Fruit fly (Drosophila melanogaster) whole organism, embryonic: ENCODE data around the gene CG46310.
A peak's percentile ranks its signal among the peaks of the same experiment; 100 is the strongest.

Source experiments
- Adf1 ChIP-seq: fragments of 200-800 bp; sonication (Bioruptor generic); IDR thresholded peaks from 2 replicates; pipeline ENCODE4 v1.3.6; 2022; ENCODE audit warnings: missing biosample characterization, missing genetic modification characterization
- C15 ChIP-seq: fragments of 200-800 bp; sonication (Bioruptor generic); IDR thresholded peaks from 3 replicates; pipeline ENCODE4 v1.3.6; 2022; ENCODE audit warnings: missing biosample characterization, missing genetic modification characterization
- CG10979 ChIP-seq: fragments of 200-800 bp; sonication (Bioruptor generic); optimal IDR thresholded peaks from 2 replicates; lab custom pipeline; 2018; ENCODE audit warnings: missing biosample characterization, mild to moderate bottlenecking, missing genetic modification characterization, moderate library complexity
- CG12071 ChIP-seq: fragments of 200-800 bp; sonication (Bioruptor generic); optimal IDR thresholded peaks from 3 replicates; lab custom pipeline; 2018; ENCODE audit warnings: missing biosample characterization, mild to moderate bottlenecking, missing genetic modification characterization
- CG1233 ChIP-seq: fragments of 200-800 bp; sonication (Bioruptor generic); optimal IDR thresholded peaks from 4 replicates; lab custom pipeline; 2018; ENCODE audit warnings: missing biosample characterization, mild to moderate bottlenecking, missing genetic modification characterization
- CG12659 ChIP-seq: fragments of 200-800 bp; sonication (Bioruptor generic); optimal IDR thresholded peaks from 3 replicates; lab custom pipeline; 2017; ENCODE audit warnings: mild to moderate bottlenecking, missing biosample characterization, missing genetic modification reagents, missing genetic modification characterization
- CG14710 ChIP-seq: fragments of 200-800 bp; sonication (Bioruptor generic); optimal IDR thresholded peaks from 3 replicates; lab custom pipeline; 2019; ENCODE audit warnings: missing biosample characterization, mild to moderate bottlenecking, missing genetic modification characterization, moderate library complexity
- CG15011 ChIP-seq: fragments of 200-800 bp; sonication (Bioruptor generic); optimal IDR thresholded peaks from 3 replicates; lab custom pipeline; 2018; ENCODE audit warnings: missing biosample characterization, mild to moderate bottlenecking, missing genetic modification characterization
- CG15479 ChIP-seq: fragments of 200-800 bp; sonication (Bioruptor generic); optimal IDR thresholded peaks from 3 replicates; lab custom pipeline; 2019; ENCODE audit warnings: missing biosample characterization, mild to moderate bottlenecking, missing genetic modification characterization, moderate library complexity
- CG18599 ChIP-seq: fragments of 200-800 bp; sonication (Bioruptor generic); optimal IDR thresholded peaks from 3 replicates; lab custom pipeline; 2017; ENCODE audit warnings: missing biosample characterization, missing genetic modification characterization, mild to moderate bottlenecking, moderate library complexity, missing genetic modification reagents
- CG2202 ChIP-seq: fragments of 200-800 bp; sonication (Bioruptor generic); optimal IDR thresholded peaks from 2 replicates; lab custom pipeline; 2018; ENCODE audit warnings: missing biosample characterization, mild to moderate bottlenecking, missing genetic modification characterization
- CG2889 ChIP-seq: fragments of 200-800 bp; sonication (Bioruptor generic); IDR thresholded peaks from 3 replicates; pipeline ENCODE4 v1.3.6; 2022; ENCODE audit warnings: missing biosample characterization, missing genetic modification characterization
- CG30403 ChIP-seq: fragments of 200-800 bp; sonication (Bioruptor generic); optimal IDR thresholded peaks from 3 replicates; lab custom pipeline; 2016; ENCODE audit warnings: missing biosample characterization, missing genetic modification characterization
- CG3065 ChIP-seq: fragments of 200-800 bp; sonication (Bioruptor generic); optimal IDR thresholded peaks from 2 replicates; lab custom pipeline; 2016; ENCODE audit warnings: missing biosample characterization, missing genetic modification characterization
- CG31388 ChIP-seq: fragments of 200-800 bp; sonication (Bioruptor generic); optimal IDR thresholded peaks from 2 replicates; lab custom pipeline; 2016; ENCODE audit warnings: missing biosample characterization, missing genetic modification characterization
- CG3281 ChIP-seq: fragments of 200-800 bp; sonication (Bioruptor generic); optimal IDR thresholded peaks from 3 replicates; lab custom pipeline; 2017; ENCODE audit warnings: missing biosample characterization, mild to moderate bottlenecking, missing genetic modification characterization
- CG33557 ChIP-seq: fragments of 200-800 bp; sonication (Bioruptor generic); optimal IDR thresholded peaks from 2 replicates; lab custom pipeline; 2019; ENCODE audit warnings: missing biosample characterization, mild to moderate bottlenecking, missing genetic modification characterization, moderate library complexity
- CG4730 ChIP-seq: fragments of 200-800 bp; sonication (Bioruptor generic); IDR thresholded peaks from 2 replicates; pipeline ENCODE4 v1.3.6; 2022; ENCODE audit warnings: missing biosample characterization, missing genetic modification characterization
- CG4854 ChIP-seq: fragments of 200-800 bp; sonication (Bioruptor generic); optimal IDR thresholded peaks from 2 replicates; lab custom pipeline; 2016; ENCODE audit warnings: missing biosample characterization, missing genetic modification characterization, inconsistent platforms
- CG6813 ChIP-seq: fragments of 200-800 bp; sonication (Bioruptor generic); optimal IDR thresholded peaks from 2 replicates; lab custom pipeline; 2017; ENCODE audit warnings: missing biosample characterization, missing genetic modification characterization, mild to moderate bottlenecking, moderate library complexity, missing genetic modification reagents
- CG8388 ChIP-seq: fragments of 200-800 bp; sonication (Bioruptor generic); optimal IDR thresholded peaks from 2 replicates; lab custom pipeline; 2019; ENCODE audit warnings: missing biosample characterization, mild to moderate bottlenecking, missing genetic modification characterization, moderate library complexity
- CG8944 ChIP-seq: fragments of 200-800 bp; sonication (Bioruptor generic); optimal IDR thresholded peaks from 3 replicates; lab custom pipeline; 2016; ENCODE audit warnings: missing biosample characterization, missing genetic modification characterization
- CG9437 ChIP-seq: fragments of 200-800 bp; sonication (Bioruptor generic); optimal IDR thresholded peaks from 2 replicates; lab custom pipeline; 2018; ENCODE audit warnings: missing biosample characterization, mild to moderate bottlenecking, missing genetic modification characterization
- CG9817 ChIP-seq: fragments of 200-800 bp; sonication (Bioruptor generic); optimal IDR thresholded peaks from 2 replicates; lab custom pipeline; 2018; ENCODE audit warnings: missing biosample characterization, mild to moderate bottlenecking, missing genetic modification characterization, moderate library complexity
- Dad ChIP-seq: fragments of 200-800 bp; sonication (Bioruptor generic); optimal IDR thresholded peaks from 3 replicates; lab custom pipeline; 2016; ENCODE audit warnings: missing biosample characterization, missing genetic modification characterization
- Hey ChIP-seq: fragments of 200-800 bp; sonication (Bioruptor generic); optimal IDR thresholded peaks from 3 replicates; lab custom pipeline; 2018; ENCODE audit warnings: missing biosample characterization, mild to moderate bottlenecking, missing genetic modification characterization
- Hmr ChIP-seq: fragments of 200-800 bp; sonication (Bioruptor generic); optimal IDR thresholded peaks from 3 replicates; lab custom pipeline; 2017; ENCODE audit warnings: mild to moderate bottlenecking, missing biosample characterization, missing genetic modification reagents, missing genetic modification characterization
- MBD-R2 ChIP-seq: fragments of 200-800 bp; sonication (Bioruptor generic); IDR thresholded peaks from 2 replicates; pipeline ENCODE4 v1.3.6; 2022; ENCODE audit warnings: missing biosample characterization, missing genetic modification characterization
- Med ChIP-seq: fragments of 200-800 bp; sonication (Bioruptor generic); peaks from one replicate; lab custom pipeline; 2016; ENCODE audit warnings: missing biosample characterization, missing genetic modification characterization, mild to moderate bottlenecking, inconsistent platforms, moderate library complexity
- Nf-YA ChIP-seq: fragments of 200-800 bp; sonication (Bioruptor generic); IDR thresholded peaks from 2 replicates; pipeline ENCODE4 v1.3.6; 2022; ENCODE audit warnings: missing biosample characterization, missing genetic modification characterization
- Sox100B ChIP-seq: fragments of 200-800 bp; sonication (Bioruptor generic); optimal IDR thresholded peaks from 3 replicates; lab custom pipeline; 2018; ENCODE audit warnings: missing biosample characterization, mild to moderate bottlenecking, missing genetic modification characterization
- Taf1 ChIP-seq: fragments of 200-800 bp; sonication (Bioruptor generic); IDR thresholded peaks from 2 replicates; pipeline ENCODE4 v1.3.6; 2022; ENCODE audit warnings: missing biosample characterization, missing genetic modification characterization
- crol ChIP-seq: fragments of 200-800 bp; sonication (Bioruptor generic); IDR thresholded peaks from 2 replicates; pipeline ENCODE4 v1.3.6; 2022; ENCODE audit warnings: missing biosample characterization, missing genetic modification characterization
- fd102C ChIP-seq: fragments of 200-800 bp; sonication (Bioruptor generic); optimal IDR thresholded peaks from 2 replicates; lab custom pipeline; 2018; ENCODE audit warnings: missing biosample characterization, mild to moderate bottlenecking, missing genetic modification characterization, moderate library complexity
- fu2 ChIP-seq: fragments of 200-800 bp; sonication (Bioruptor generic); optimal IDR thresholded peaks from 2 replicates; lab custom pipeline; 2016; ENCODE audit warnings: missing biosample characterization, missing genetic modification characterization
- hkb ChIP-seq, 2 experiments: fragments of 200-800 bp in 1 of 2; fragments of >200 bp in 1 of 2; sonication (Bioruptor generic) in 1 of 2; IDR thresholded peaks in 1 of 2; optimal IDR thresholded peaks in 1 of 2; 2 replicates each; pipeline versions ENCODE4 v1.3.6 to Lab custom; 2017 to 2022; ENCODE audit warnings: missing biosample characterization in 1 of 2, missing genetic modification characterization in 1 of 2
- kay ChIP-seq: fragments of 200-800 bp; sonication (Bioruptor generic); optimal IDR thresholded peaks from 2 replicates; lab custom pipeline; 2016; ENCODE audit warnings: missing biosample characterization, missing genetic modification characterization
- lab ChIP-seq: fragments of 200-800 bp; sonication (Bioruptor generic); optimal IDR thresholded peaks from 3 replicates; lab custom pipeline; 2017; ENCODE audit warnings: missing biosample characterization, missing genetic modification characterization, mild to moderate bottlenecking, moderate library complexity, missing genetic modification reagents
- nerfin-1 ChIP-seq: fragments of 200-800 bp; sonication (Bioruptor generic); optimal IDR thresholded peaks from 3 replicates; lab custom pipeline; 2019; ENCODE audit warnings: missing biosample characterization, mild to moderate bottlenecking, missing genetic modification characterization, moderate library complexity
- pfk ChIP-seq: fragments of 200-800 bp; sonication (Bioruptor generic); optimal IDR thresholded peaks from 2 replicates; lab custom pipeline; 2018; ENCODE audit warnings: missing biosample characterization, mild to moderate bottlenecking, missing genetic modification characterization, moderate library complexity
- psq ChIP-seq: fragments of 200-800 bp; sonication (Bioruptor generic); optimal IDR thresholded peaks from 2 replicates; lab custom pipeline; 2017; ENCODE audit warnings: missing biosample characterization, missing genetic modification characterization
- shn ChIP-seq: fragments of 200-800 bp; sonication (Bioruptor generic); optimal IDR thresholded peaks from 3 replicates; lab custom pipeline; 2016; ENCODE audit warnings: missing biosample characterization, missing genetic modification characterization
- sim ChIP-seq: fragments of 200-800 bp; sonication (Bioruptor generic); IDR thresholded peaks from 2 replicates; pipeline ENCODE4 v1.3.6; 2022; ENCODE audit warnings: missing biosample characterization, missing genetic modification characterization
- ssp ChIP-seq: fragments of 200-800 bp; sonication (Bioruptor generic); IDR thresholded peaks from 2 replicates; pipeline ENCODE4 v1.3.6; 2022; ENCODE audit warnings: missing biosample characterization, missing genetic modification characterization
- stc ChIP-seq: fragments of 200-800 bp; sonication (Bioruptor generic); IDR thresholded peaks from 2 replicates; pipeline ENCODE4 v1.3.6; 2022; ENCODE audit warnings: missing biosample characterization, missing genetic modification characterization
- toy ChIP-seq: fragments of 200-800 bp; sonication (Bioruptor generic); IDR thresholded peaks from 2 replicates; pipeline ENCODE4 v1.3.6; 2022; ENCODE audit warnings: missing biosample characterization, missing genetic modification characterization
- ttk ChIP-seq: fragments of 200-800 bp; sonication (Bioruptor generic); IDR thresholded peaks from 2 replicates; pipeline ENCODE4 v2.1.2; 2022; ENCODE audit warnings: missing biosample characterization, missing genetic modification characterization
- wek ChIP-seq: fragments of 200-800 bp; sonication (Bioruptor generic); optimal IDR thresholded peaks from 3 replicates; lab custom pipeline; 2018; ENCODE audit warnings: missing biosample characterization, mild to moderate bottlenecking, missing genetic modification characterization, moderate library complexity
- zf30C ChIP-seq: fragments of 200-800 bp; sonication (Bioruptor generic); optimal IDR thresholded peaks from 3 replicates; lab custom pipeline; 2018; ENCODE audit warnings: missing biosample characterization, mild to moderate bottlenecking, missing genetic modification characterization
- zfh1 ChIP-seq: fragments of 200-800 bp; sonication (Bioruptor generic); IDR thresholded peaks from 3 replicates; pipeline ENCODE4 v1.3.6; 2022; ENCODE audit warnings: missing biosample characterization, missing genetic modification characterization

CG46310 gene

dm6 chr3R:23178052-23178591 is 4.4 kb downstream of the CG46310 start (continued):
- TF ChIP-seq CG30403, result no peak
- TF ChIP-seq crol, result peak; percentile 87
- no peak for TF ChIP-seq fd102C (GFP tag; lab: Kevin White, UChicago)
- no peak for TF ChIP-seq kay (GFP tag; lab: Kevin White, UChicago)
- no peak for TF ChIP-seq CG8388
- no peak for TF ChIP-seq CG1233 (GFP tag; lab: Kevin White, UChicago)
- TF ChIP-seq ttk (GFP tag; lab: Robert Waterston, UW), result no peak
- TF ChIP-seq CG12071 (GFP tag; lab: Kevin White, UChicago), result peak; percentile 5
- TF ChIP-seq CG10979 (tag; lab: Kevin White, UChicago), result no peak
- TF ChIP-seq fu2 (GFP tag; lab: Kevin White, UChicago), result no peak
- no peak for TF ChIP-seq CG14710
- TF ChIP-seq hkb (optimal IDR thresholded peaks at IDR 0.05; lab: Kevin White, UChicago), result no peak
- peak; percentile 22; the same call in 1 of the 2 replicates for TF ChIP-seq hkb (GFP tag; IDR thresholded peaks at IDR 0.05; lab: Robert Waterston, UW)
- no peak for TF ChIP-seq MBD-R2 (GFP tag; lab: Robert Waterston, UW)
- no peak for TF ChIP-seq CG4730
- TF ChIP-seq CG18599, result peak; percentile 49
- no peak for TF ChIP-seq sim
- no peak for TF ChIP-seq CG8944 (GFP tag; lab: Kevin White, UChicago)
- TF ChIP-seq zfh1, result no peak
- TF ChIP-seq CG6813 (GFP tag; lab: Kevin White, UChicago), result peak; percentile 15
- no peak for TF ChIP-seq pfk (GFP tag; lab: Kevin White, UChicago)
- TF ChIP-seq CG15011 (GFP tag; lab: Kevin White, UChicago), result peak; percentile 11
- TF ChIP-seq C15, result no peak
- TF ChIP-seq CG15479 (GFP tag; lab: Kevin White, UChicago), result no peak
- no peak for TF ChIP-seq Nf-YA
- no peak for TF ChIP-seq shn
- TF ChIP-seq CG9817 (tag; lab: Kevin White, UChicago), result no peak
- no peak for TF ChIP-seq Dad (GFP tag; lab: Kevin White, UChicago)
- no peak for TF ChIP-seq CG3065
- no peak for TF ChIP-seq Hey (tag; lab: Kevin White, UChicago)
- no peak for TF ChIP-seq stc
- TF ChIP-seq toy (GFP tag; lab: Robert Waterston, UW), result 0 out of 2 replicates have a peak, but pooled peaks have one; percentile 6
- peak; percentile 4 for TF ChIP-seq CG12659 (GFP tag; lab: Kevin White, UChicago)
- no peak for TF ChIP-seq CG33557
- no peak for TF ChIP-seq Sox100B (GFP tag; lab: Kevin White, UChicago)
- TF ChIP-seq Hmr (GFP tag; lab: Kevin White, UChicago), result peak; percentile 62
- TF ChIP-seq psq (GFP tag; lab: Kevin White, UChicago), result no peak
- TF ChIP-seq zf30C (GFP tag; lab: Kevin White, UChicago), result no peak
- peak; percentile 84 for TF ChIP-seq Med (GFP tag; lab: Kevin White, UChicago)
- TF ChIP-seq wek (GFP tag; lab: Kevin White, UChicago), result peak; percentile 12
- peak; percentile 71 for TF ChIP-seq lab
- TF ChIP-seq CG4854, result no peak
- TF ChIP-seq CG2202, result no peak
- TF ChIP-seq CG9437, result no peak
- TF ChIP-seq CG3281, result peak; percentile 14
- TF ChIP-seq nerfin-1, result no peak
- TF ChIP-seq Taf1, result no peak
- TF ChIP-seq Adf1 (GFP tag; lab: Robert Waterston, UW), result no peak
- no peak for TF ChIP-seq CG31388 (GFP tag; lab: Kevin White, UChicago)
- no peak for TF ChIP-seq ssp (GFP tag; lab: Robert Waterston, UW)
- TF ChIP-seq CG2889 (GFP tag; lab: Robert Waterston, UW), result no peak
